Fruit fly (Drosophila melanogaster): ENCODE data around the gene CG42680.

The CG42680 gene

dm6 chr2L:14623854-14624253, 35.8 kb upstream of the CG42680 start (continued):
- TF ChIP-seq CG12236 (GFP tag; optimal IDR thresholded peaks at IDR 0.05) (no peak), CG13123 (GFP tag; optimal IDR thresholded peaks at IDR 0.05) (no peak), CG32532 (GFP tag; IDR thresholded peaks at IDR 0.05) (no peak), sc (optimal IDR thresholded peaks at IDR 0.05) (no peak), sc (GFP tag; optimal IDR thresholded peaks at IDR 0.05) (no peak), dysf (GFP tag; IDR thresholded peaks at IDR 0.05) (no peak), CG11504 (tag; optimal IDR thresholded peaks at IDR 0.05) (peak; percentile 87), cwo (GFP tag; optimal IDR thresholded peaks at IDR 0.05) (no peak), Ptx1 (GFP tag; IDR thresholded peaks at IDR 0.05) (no peak), Tbp (GFP tag; optimal IDR thresholded peaks at IDR 0.05) (no peak), tup (GFP tag; optimal IDR thresholded peaks at IDR 0.05) (no peak), gce (GFP tag; IDR thresholded peaks at IDR 0.05) (no peak), CG31224 (GFP tag; IDR thresholded peaks at IDR 0.05) (no peak), pita (GFP tag; optimal IDR thresholded peaks at IDR 0.05) (no peak), pzg (GFP tag; optimal IDR thresholded peaks at IDR 0.05) (no peak), ab (GFP tag; optimal IDR thresholded peaks at IDR 0.05) (no peak), chm (GFP tag; IDR thresholded peaks at IDR 0.05) (no peak), CG1603 (tag; optimal IDR thresholded peaks at IDR 0.05) (peak; percentile 21), Hsf (GFP tag; optimal IDR thresholded peaks at IDR 0.05) (no peak), CTCF (GFP tag; optimal IDR thresholded peaks at IDR 0.05) (no peak), CG4404 (GFP tag; IDR thresholded peaks at IDR 0.05) (peak; percentile 31; the same call in 1 of the 2 replicates), bab2 (GFP tag; optimal IDR thresholded peaks at IDR 0.05) (no peak), ftz-f1 (GFP tag; optimal IDR thresholded peaks at IDR 0.05) (no peak), kah (GFP tag; optimal IDR thresholded peaks at IDR 0.05) (no peak), Elba2 (GFP tag; optimal IDR thresholded peaks at IDR 0.05) (no peak), Med (GFP tag) (peak; percentile 17), dimm (GFP tag; IDR thresholded peaks at IDR 0.05) (no peak), sd (tag; optimal IDR thresholded peaks at IDR 0.05) (no peak), pho (GFP tag; optimal IDR thresholded peaks at IDR 0.05) (no peak), CG7357 (GFP tag; IDR thresholded peaks at IDR 0.05) (no peak), CG3163 (GFP tag; optimal IDR thresholded peaks at IDR 0.05) (no peak), CG1602 (GFP tag; optimal IDR thresholded peaks at IDR 0.05) (no peak), so (GFP tag; IDR thresholded peaks at IDR 0.05) (no peak), CG6813 (GFP tag; optimal IDR thresholded peaks at IDR 0.05) (no peak), Dref (GFP tag; IDR thresholded peaks at IDR 0.05) (no peak), Rfx (GFP tag; IDR thresholded peaks at IDR 0.05) (no peak), B-H1 (GFP tag; IDR thresholded peaks at IDR 0.05) (no peak), CG8478 (optimal IDR thresholded peaks at IDR 0.05) (no peak), CG31388 (GFP tag; optimal IDR thresholded peaks at IDR 0.05) (no peak), chif (GFP tag; optimal IDR thresholded peaks at IDR 0.05) (no peak), Drgx (GFP tag; IDR thresholded peaks at IDR 0.05) (peak; percentile 81), CG11456 (GFP tag; IDR thresholded peaks at IDR 0.05) (no peak), pb (GFP tag; optimal IDR thresholded peaks at IDR 0.05) (no peak), bigmax (GFP tag; optimal IDR thresholded peaks at IDR 0.05) (no peak), emc (GFP tag; optimal IDR thresholded peaks at IDR 0.05) (no peak), HLH3B (GFP tag; IDR thresholded peaks at IDR 0.05) (0 out of 2 replicates have a peak, but pooled peaks have one; percentile 14), cato (GFP tag; optimal IDR thresholded peaks at IDR 0.05; ENCODE audit: borderline replicate concordance) (no peak), Sox102F (GFP tag; optimal IDR thresholded peaks at IDR 0.05) (peak; percentile 18), CG4360 (GFP tag; IDR thresholded peaks at IDR 0.05) (0 out of 2 replicates have a peak, but pooled peaks have one; percentile 41), HLH54F (GFP tag; optimal IDR thresholded peaks at IDR 0.05) (no peak), sens (GFP tag) (peak; percentile 77), Xrp1 (GFP tag; IDR thresholded peaks at IDR 0.05) (no peak; the same call in 1 of the 2 replicates), lbe (GFP tag; optimal IDR thresholded peaks at IDR 0.05) (no peak), CG11247 (GFP tag; IDR thresholded peaks at IDR 0.05) (no peak), CG10959 (GFP tag; IDR thresholded peaks at IDR 0.05) (no peak)
